Fruit fly (Drosophila melanogaster) whole organism, embryonic: ENCODE results near the gene CG43448.

Source experiments
- Antp ChIP-seq: fragments of 200-800 bp; sonication (Bioruptor generic); optimal IDR thresholded peaks from 3 replicates; lab custom pipeline; 2016; ENCODE audit warnings: missing biosample characterization, missing genetic modification characterization
- CG10321 ChIP-seq: fragments of 200-800 bp; sonication (Bioruptor generic); IDR thresholded peaks from 2 replicates; pipeline ENCODE4 v1.3.6; 2022; ENCODE audit warnings: missing biosample characterization, missing genetic modification characterization
- CG10654 ChIP-seq: fragments of 200-800 bp; sonication (Bioruptor generic); optimal IDR thresholded peaks from 2 replicates; lab custom pipeline; 2016; ENCODE audit warnings: missing biosample characterization, missing genetic modification characterization
- CG11723 ChIP-seq: fragments of 200-800 bp; sonication (Bioruptor generic); optimal IDR thresholded peaks from 2 replicates; lab custom pipeline; 2017; ENCODE audit warnings: missing biosample characterization, mild to moderate bottlenecking, missing genetic modification characterization
- CG12942 ChIP-seq: fragments of 200-800 bp; sonication (Bioruptor generic); optimal IDR thresholded peaks from 3 replicates; lab custom pipeline; 2016; ENCODE audit warnings: missing biosample characterization, missing genetic modification characterization
- CG14441 ChIP-seq: fragments of 200-800 bp; sonication (Bioruptor generic); IDR thresholded peaks from 2 replicates; pipeline ENCODE4 v1.3.6; 2022; ENCODE audit warnings: missing biosample characterization, missing genetic modification characterization
- CG14667 ChIP-seq: fragments of 200-800 bp; sonication (Bioruptor generic); IDR thresholded peaks from 2 replicates; pipeline ENCODE4 v1.3.6; 2022; ENCODE audit warnings: missing biosample characterization, missing genetic modification characterization
- CG15601 ChIP-seq: fragments of 200-800 bp; sonication (Bioruptor generic); optimal IDR thresholded peaks from 3 replicates; lab custom pipeline; 2019; ENCODE audit warnings: missing biosample characterization, mild to moderate bottlenecking, missing genetic modification characterization, moderate library complexity
- CG1603 ChIP-seq: fragments of 200-800 bp; sonication (Bioruptor generic); optimal IDR thresholded peaks from 2 replicates; lab custom pipeline; 2019; ENCODE audit warnings: missing biosample characterization, mild to moderate bottlenecking, missing genetic modification characterization, moderate library complexity
- CG17328 ChIP-seq: fragments of 200-800 bp; sonication (Bioruptor generic); IDR thresholded peaks from 2 replicates; pipeline ENCODE4 v1.3.6; 2022; ENCODE audit warnings: missing biosample characterization, missing genetic modification characterization
- CG17385 ChIP-seq: fragments of 200-800 bp; sonication (Bioruptor generic); optimal IDR thresholded peaks from 3 replicates; lab custom pipeline; 2018; ENCODE audit warnings: missing biosample characterization, mild to moderate bottlenecking, missing genetic modification characterization
- CG1832 ChIP-seq: fragments of 200-800 bp; sonication (Bioruptor generic); optimal IDR thresholded peaks from 2 replicates; lab custom pipeline; 2017; ENCODE audit warnings: missing biosample characterization, mild to moderate bottlenecking, missing genetic modification characterization, inconsistent platforms
- CG2678 ChIP-seq: fragments of 200-800 bp; sonication (Bioruptor generic); optimal IDR thresholded peaks from 3 replicates; lab custom pipeline; 2019; ENCODE audit warnings: missing biosample characterization, mild to moderate bottlenecking, missing genetic modification characterization, moderate library complexity
- CG31441 ChIP-seq: fragments of 200-800 bp; sonication (Bioruptor generic); IDR thresholded peaks from 2 replicates; pipeline ENCODE4 v1.3.6; 2022; ENCODE audit warnings: missing biosample characterization, missing genetic modification characterization
- CG3995 ChIP-seq: fragments of 200-800 bp; sonication (Bioruptor generic); optimal IDR thresholded peaks from 3 replicates; lab custom pipeline; 2016; ENCODE audit warnings: missing biosample characterization, missing genetic modification characterization
- CG4328 ChIP-seq: fragments of 200-800 bp; sonication (Bioruptor generic); optimal IDR thresholded peaks from 3 replicates; lab custom pipeline; 2017; ENCODE audit warnings: missing biosample characterization, missing genetic modification reagents, missing genetic modification characterization
- CG4360 ChIP-seq: fragments of 200-800 bp; sonication (Bioruptor generic); IDR thresholded peaks from 2 replicates; pipeline ENCODE4 v1.3.6; 2022; ENCODE audit warnings: missing biosample characterization, missing genetic modification characterization
- CG6854 ChIP-seq: fragments of 200-800 bp; sonication (Bioruptor generic); optimal IDR thresholded peaks from 3 replicates; lab custom pipeline; 2017; ENCODE audit warnings: missing biosample characterization, mild to moderate bottlenecking, missing genetic modification characterization
- CG8359 ChIP-seq: fragments of 200-800 bp; sonication (Bioruptor generic); optimal IDR thresholded peaks from 2 replicates; lab custom pipeline; 2017; ENCODE audit warnings: missing biosample characterization, mild to moderate bottlenecking, missing genetic modification characterization, borderline replicate concordance
- CG8765 ChIP-seq: fragments of 200-800 bp; sonication (Bioruptor generic); IDR thresholded peaks from 2 replicates; pipeline ENCODE4 v1.3.6; 2022; ENCODE audit warnings: missing biosample characterization, missing genetic modification characterization
- CrebB ChIP-seq: fragments of 200-800 bp; sonication (Bioruptor generic); optimal IDR thresholded peaks from 3 replicates; lab custom pipeline; 2018; ENCODE audit warnings: missing biosample characterization, mild to moderate bottlenecking, missing genetic modification characterization
- Doc2 ChIP-seq: fragments of 200-800 bp; sonication (Bioruptor generic); IDR thresholded peaks from 2 replicates; pipeline ENCODE4 v1.3.6; 2022; ENCODE audit warnings: missing biosample characterization, missing genetic modification characterization
- Dref ChIP-seq: fragments of 200-800 bp; sonication (Bioruptor generic); IDR thresholded peaks from 2 replicates; pipeline ENCODE4 v1.3.6; 2022; ENCODE audit warnings: missing biosample characterization, missing genetic modification characterization
- Ets97D ChIP-seq: fragments of 200-800 bp; sonication (Bioruptor generic); optimal IDR thresholded peaks from 3 replicates; lab custom pipeline; 2016; ENCODE audit warnings: missing biosample characterization, missing genetic modification characterization
- Fer3 ChIP-seq: fragments of 200-800 bp; sonication (Bioruptor generic); optimal IDR thresholded peaks from 2 replicates; lab custom pipeline; 2018; ENCODE audit warnings: missing biosample characterization, mild to moderate bottlenecking, missing genetic modification characterization, moderate library complexity
- H15 ChIP-seq: fragments of 200-800 bp; sonication (Bioruptor generic); IDR thresholded peaks from 3 replicates; pipeline ENCODE4 v1.3.6; 2022; ENCODE audit warnings: missing biosample characterization, missing genetic modification characterization
- Jarid2 ChIP-seq: fragments of 200-800 bp; sonication (Bioruptor generic); optimal IDR thresholded peaks from 3 replicates; lab custom pipeline; 2017; ENCODE audit warnings: mild to moderate bottlenecking, missing biosample characterization, missing genetic modification reagents, missing genetic modification characterization
- Mad ChIP-seq: fragments of 200-800 bp; sonication (Bioruptor generic); optimal IDR thresholded peaks from 2 replicates; lab custom pipeline; 2016; ENCODE audit warnings: missing biosample characterization, missing genetic modification characterization
- Side ChIP-seq: fragments of 200-800 bp; sonication (Bioruptor generic); optimal IDR thresholded peaks from 2 replicates; lab custom pipeline; 2016; ENCODE audit warnings: missing biosample characterization, missing genetic modification characterization
- Sox100B ChIP-seq: fragments of 200-800 bp; sonication (Bioruptor generic); optimal IDR thresholded peaks from 3 replicates; lab custom pipeline; 2018; ENCODE audit warnings: missing biosample characterization, mild to moderate bottlenecking, missing genetic modification characterization
- Ssrp ChIP-seq: fragments of 200-800 bp; sonication (Bioruptor generic); optimal IDR thresholded peaks from 2 replicates; lab custom pipeline; 2018; ENCODE audit warnings: missing biosample characterization, mild to moderate bottlenecking, missing genetic modification characterization, moderate library complexity
- Xrp1 ChIP-seq: fragments of 200-800 bp; sonication (Bioruptor generic); IDR thresholded peaks from 2 replicates; pipeline ENCODE4 v1.3.6; 2022; ENCODE audit warnings: missing biosample characterization, missing genetic modification characterization
- az2 ChIP-seq: fragments of 200-800 bp; sonication (Bioruptor generic); optimal IDR thresholded peaks from 3 replicates; lab custom pipeline; 2016; ENCODE audit warnings: missing biosample characterization, missing genetic modification characterization
- cato ChIP-seq: fragments of 200-800 bp; sonication (Bioruptor generic); optimal IDR thresholded peaks from 2 replicates; lab custom pipeline; 2016; ENCODE audit warnings: missing biosample characterization, missing genetic modification characterization, borderline replicate concordance
- crp ChIP-seq, 2 experiments: fragments of 200-800 bp; sonication (Bioruptor generic); optimal IDR thresholded peaks; 2 replicates in 1 of 2; 3 replicates in 1 of 2; lab custom pipeline; 2017; ENCODE audit warnings: missing biosample characterization in 2 of 2, missing genetic modification characterization in 2 of 2, mild to moderate bottlenecking in 1 of 2, moderate library complexity in 1 of 2
- esg ChIP-seq: fragments of 200-800 bp; sonication (Bioruptor generic); conservative IDR thresholded peaks from 2 replicates; pipeline ENCODE4 v1.3.6; 2022; ENCODE audit warnings: missing biosample characterization, missing genetic modification characterization
- grn ChIP-seq: fragments of 200-800 bp; sonication (Bioruptor generic); optimal IDR thresholded peaks from 3 replicates; lab custom pipeline; 2017; ENCODE audit warnings: missing biosample characterization, missing genetic modification characterization
- lmd ChIP-seq: fragments of 200-800 bp; sonication (Bioruptor generic); IDR thresholded peaks from 2 replicates; pipeline ENCODE4 v1.3.6; 2022; ENCODE audit warnings: missing biosample characterization, missing genetic modification characterization
- otp ChIP-seq: fragments of 200-800 bp; sonication (Bioruptor generic); IDR thresholded peaks from 3 replicates; pipeline ENCODE4, ENCODE4 v1.3.6; 2022; ENCODE audit warnings: missing biosample characterization, missing genetic modification characterization
- pfk ChIP-seq: fragments of 200-800 bp; sonication (Bioruptor generic); optimal IDR thresholded peaks from 2 replicates; lab custom pipeline; 2018; ENCODE audit warnings: missing biosample characterization, mild to moderate bottlenecking, missing genetic modification characterization, moderate library complexity
- sc ChIP-seq, 3 experiments: fragments of >200 bp in 2 of 3; fragments of 200-800 bp in 1 of 3; sonication (Bioruptor generic) in 1 of 3; optimal IDR thresholded peaks; 2 replicates in 2 of 3; 3 replicates in 1 of 3; lab custom pipeline; 2017; ENCODE audit warnings: mild to moderate bottlenecking in 1 of 3, missing biosample characterization in 1 of 3, missing genetic modification characterization in 1 of 3, missing genetic modification reagents in 1 of 3
- scrt ChIP-seq: fragments of 200-800 bp; sonication (Bioruptor generic); optimal IDR thresholded peaks from 2 replicates; lab custom pipeline; 2018; ENCODE audit warnings: missing biosample characterization, mild to moderate bottlenecking, missing genetic modification characterization, moderate library complexity
- sens ChIP-seq: fragments of 200-800 bp; sonication (Bioruptor generic); peaks from one replicate; lab custom pipeline; 2016; ENCODE audit warnings: missing biosample characterization, missing genetic modification characterization
- shn ChIP-seq: fragments of 200-800 bp; sonication (Bioruptor generic); optimal IDR thresholded peaks from 3 replicates; lab custom pipeline; 2016; ENCODE audit warnings: missing biosample characterization, missing genetic modification characterization
- sim ChIP-seq: fragments of 200-800 bp; sonication (Bioruptor generic); IDR thresholded peaks from 2 replicates; pipeline ENCODE4 v1.3.6; 2022; ENCODE audit warnings: missing biosample characterization, missing genetic modification characterization
- sisA ChIP-seq: fragments of 200-800 bp; sonication (Bioruptor generic); IDR thresholded peaks from 2 replicates; pipeline ENCODE4 v1.3.6; 2022; ENCODE audit warnings: missing biosample characterization, missing genetic modification characterization
- trh ChIP-seq: fragments of 200-800 bp; sonication (Bioruptor generic); optimal IDR thresholded peaks from 2 replicates; lab custom pipeline; 2016; ENCODE audit warnings: missing biosample characterization, missing genetic modification characterization
- ttk ChIP-seq: fragments of 200-800 bp; sonication (Bioruptor generic); IDR thresholded peaks from 2 replicates; pipeline ENCODE4 v2.1.2; 2022; ENCODE audit warnings: missing biosample characterization, missing genetic modification characterization
- tx ChIP-seq: fragments of 200-800 bp; sonication (Bioruptor generic); optimal IDR thresholded peaks from 2 replicates; lab custom pipeline; 2016; ENCODE audit warnings: missing biosample characterization, missing genetic modification characterization
- wek ChIP-seq: fragments of 200-800 bp; sonication (Bioruptor generic); optimal IDR thresholded peaks from 3 replicates; lab custom pipeline; 2018; ENCODE audit warnings: missing biosample characterization, mild to moderate bottlenecking, missing genetic modification characterization, moderate library complexity
- z ChIP-seq: fragments of 200-800 bp; sonication (Bioruptor generic); IDR thresholded peaks from 3 replicates; pipeline ENCODE4 v1.3.6; 2022; ENCODE audit warnings: missing biosample characterization, missing genetic modification characterization
- zfh1 ChIP-seq: fragments of 200-800 bp; sonication (Bioruptor generic); IDR thresholded peaks from 3 replicates; pipeline ENCODE4 v1.3.6; 2022; ENCODE audit warnings: missing biosample characterization, missing genetic modification characterization

The CG43448 gene

dm6 chr3R:30243262-30243815, 5.8 kb upstream of the CG43448 start, which contains the start of gene CG9737 (continued):
- TF ChIP-seq CG10321 (GFP tag; lab: Robert Waterston, UW): no peak
- TF ChIP-seq CG3995 (GFP tag; lab: Kevin White, UChicago): no peak
- no peak for TF ChIP-seq z
- no peak for TF ChIP-seq CG17385 (GFP tag; lab: Kevin White, UChicago)
- TF ChIP-seq CG8359: no peak
- no peak for TF ChIP-seq CG14667
- TF ChIP-seq CG15601 (tag; lab: Kevin White, UChicago): no peak
- TF ChIP-seq trh (GFP tag; lab: Kevin White, UChicago): no peak
- TF ChIP-seq tx (GFP tag; lab: Kevin White, UChicago): no peak
- no peak for TF ChIP-seq Fer3 (tag; lab: Kevin White, UChicago)
- TF ChIP-seq CG1832 (GFP tag; lab: Kevin White, UChicago): no peak
- no peak for TF ChIP-seq wek (GFP tag; lab: Kevin White, UChicago)
- TF ChIP-seq cato (GFP tag; lab: Kevin White, UChicago): no peak
- no peak for TF ChIP-seq CG6854
- TF ChIP-seq Mad (GFP tag; lab: Kevin White, UChicago): no peak
- TF ChIP-seq Doc2: no peak
- no peak for TF ChIP-seq Ets97D (GFP tag; lab: Kevin White, UChicago)
- TF ChIP-seq pfk (GFP tag; lab: Kevin White, UChicago): no peak
- no peak for TF ChIP-seq H15 (GFP tag; lab: Robert Waterston, UW)
- no peak for TF ChIP-seq scrt (GFP tag; lab: Kevin White, UChicago)
- no peak for TF ChIP-seq sc (optimal IDR thresholded peaks at IDR 0.05; lab: Kevin White, UChicago)
- no peak for TF ChIP-seq sc (GFP tag; optimal IDR thresholded peaks at IDR 0.05; lab: Kevin White, UChicago)
- no peak for TF ChIP-seq CG1603 (tag; lab: Kevin White, UChicago)
- TF ChIP-seq CG10654: no peak
- TF ChIP-seq esg (GFP tag; lab: Robert Waterston, UW): no peak
- no peak for TF ChIP-seq Dref (GFP tag; lab: Robert Waterston, UW)
- no peak for TF ChIP-seq Side
- TF ChIP-seq CG2678 (tag; lab: Kevin White, UChicago): no peak
- no peak for TF ChIP-seq zfh1 (GFP tag; lab: Robert Waterston, UW)
- no peak for TF ChIP-seq az2
- TF ChIP-seq shn (GFP tag; lab: Kevin White, UChicago): no peak
- no peak for TF ChIP-seq Jarid2 (GFP tag; lab: Kevin White, UChicago)
- TF ChIP-seq Antp (GFP tag; lab: Kevin White, UChicago): no peak
- TF ChIP-seq Xrp1 (GFP tag; lab: Robert Waterston, UW): no peak
- no peak for TF ChIP-seq CG8765 (GFP tag; lab: Robert Waterston, UW)
- no peak for TF ChIP-seq CG31441 (GFP tag; lab: Robert Waterston, UW)
- TF ChIP-seq sim (GFP tag; lab: Robert Waterston, UW): no peak
- TF ChIP-seq sisA: no peak
- no peak for TF ChIP-seq ttk
- TF ChIP-seq CG17328 (GFP tag; lab: Robert Waterston, UW): no peak
- TF ChIP-seq Sox100B (GFP tag; lab: Kevin White, UChicago): no peak
- no peak for TF ChIP-seq CG4360 (GFP tag; lab: Robert Waterston, UW)
- no peak for TF ChIP-seq otp
- no peak for TF ChIP-seq CG12942 (GFP tag; lab: Kevin White, UChicago)
- TF ChIP-seq CG11723 (GFP tag; lab: Kevin White, UChicago): no peak
- no peak for TF ChIP-seq Ssrp (tag; lab: Kevin White, UChicago)
- no peak for TF ChIP-seq sens
- peak; percentile 13 for TF ChIP-seq grn (GFP tag; lab: Kevin White, UChicago)
- peak in 1 of 2 experiments; percentile 58 for TF ChIP-seq crp (GFP tag; optimal IDR thresholded peaks at IDR 0.05; lab: Kevin White, UChicago)
- TF ChIP-seq CG4328 (GFP tag; lab: Kevin White, UChicago): no peak
- no peak for TF ChIP-seq lmd
- no peak for TF ChIP-seq CG14441 (GFP tag; lab: Robert Waterston, UW)
- TF ChIP-seq CrebB (tag; lab: Kevin White, UChicago): peak; percentile 6
